Fruit fly (Drosophila melanogaster) whole organism, prepupa: ENCODE data around the gene Cyp4d8.

Experiments used
- Blimp-1 ChIP-seq: fragments of 200-800 bp; sonication (Bioruptor generic); optimal IDR thresholded peaks from 3 replicates; lab custom pipeline; 2017; ENCODE audit warnings: missing biosample characterization, missing genetic modification characterization, mild to moderate bottlenecking, moderate library complexity, missing genetic modification reagents
- CG10669 ChIP-seq: fragments of 200-800 bp; sonication (Bioruptor generic); optimal IDR thresholded peaks from 3 replicates; lab custom pipeline; 2018; ENCODE audit warnings: missing biosample characterization, mild to moderate bottlenecking, missing genetic modification characterization, moderate library complexity
- CG11902 ChIP-seq: fragments of 200-800 bp; sonication (Bioruptor generic); optimal IDR thresholded peaks from 3 replicates; lab custom pipeline; 2016; ENCODE audit warnings: missing biosample characterization, missing genetic modification characterization
- CG15336 ChIP-seq: fragments of 200-800 bp; sonication (Bioruptor generic); IDR thresholded peaks from 2 replicates; pipeline ENCODE4 v1.3.6; 2022; ENCODE audit warnings: missing biosample characterization, missing genetic modification characterization
- CG3032 ChIP-seq: fragments of 200-800 bp; optimal IDR thresholded peaks from 2 replicates; lab custom pipeline; 2019; ENCODE audit warnings: missing biosample characterization, mild to moderate bottlenecking, missing genetic modification characterization, moderate library complexity
- CG31627 ChIP-seq: fragments of 200-800 bp; sonication (Bioruptor generic); optimal IDR thresholded peaks from 3 replicates; lab custom pipeline; 2016; ENCODE audit warnings: missing biosample characterization, missing genetic modification characterization
- CG32006 ChIP-seq: fragments of 200-800 bp; sonication (Bioruptor generic); optimal IDR thresholded peaks from 3 replicates; lab custom pipeline; 2017; ENCODE audit warnings: missing biosample characterization, mild to moderate bottlenecking, missing genetic modification characterization
- CG34406 ChIP-seq: fragments of 200-800 bp; sonication (Bioruptor generic); optimal IDR thresholded peaks from 3 replicates; lab custom pipeline; 2016; ENCODE audit warnings: missing biosample characterization, missing genetic modification characterization
- CG3919 ChIP-seq: fragments of 200-800 bp; sonication (Bioruptor generic); optimal IDR thresholded peaks from 3 replicates; lab custom pipeline; 2016; ENCODE audit warnings: missing biosample characterization, missing genetic modification characterization
- CG6276 ChIP-seq: fragments of 200-800 bp; sonication (Bioruptor generic); optimal IDR thresholded peaks from 2 replicates; lab custom pipeline; 2017; ENCODE audit warnings: missing biosample characterization, mild to moderate bottlenecking, missing genetic modification characterization
- CG6808 ChIP-seq: fragments of 200-800 bp; sonication (Bioruptor generic); optimal IDR thresholded peaks from 3 replicates; lab custom pipeline; 2017; ENCODE audit warnings: missing biosample characterization, missing genetic modification characterization, mild to moderate bottlenecking, moderate library complexity, missing genetic modification reagents
- CG6854 ChIP-seq: fragments of 200-800 bp; sonication (Bioruptor generic); optimal IDR thresholded peaks from 2 replicates; lab custom pipeline; 2017; ENCODE audit warnings: missing biosample characterization, mild to moderate bottlenecking, missing genetic modification characterization
- CG8119 ChIP-seq: fragments of 200-800 bp; sonication (Bioruptor generic); IDR thresholded peaks from 3 replicates; pipeline ENCODE4 v1.3.6; 2022; ENCODE audit warnings: missing biosample characterization, missing genetic modification characterization
- CG8319 ChIP-seq: fragments of 200-800 bp; sonication (Bioruptor generic); optimal IDR thresholded peaks from 3 replicates; lab custom pipeline; 2016; ENCODE audit warnings: missing biosample characterization, missing genetic modification characterization
- CG9139 ChIP-seq: fragments of 200-800 bp; sonication (Bioruptor generic); optimal IDR thresholded peaks from 3 replicates; lab custom pipeline; 2017; ENCODE audit warnings: missing biosample characterization, mild to moderate bottlenecking, missing genetic modification characterization
- Eip75B ChIP-seq: fragments of 200-800 bp; sonication (Bioruptor generic); optimal IDR thresholded peaks from 3 replicates; lab custom pipeline; 2016; ENCODE audit warnings: missing biosample characterization, missing genetic modification characterization
- Hr4 ChIP-seq: fragments of 200-800 bp; sonication (Bioruptor generic); optimal IDR thresholded peaks from 3 replicates; lab custom pipeline; 2016; ENCODE audit warnings: missing biosample characterization, missing genetic modification characterization
- Met ChIP-seq: fragments of 200-800 bp; sonication (Bioruptor generic); optimal IDR thresholded peaks from 3 replicates; lab custom pipeline; 2016; ENCODE audit warnings: missing biosample characterization, missing genetic modification characterization
- OdsH ChIP-seq: fragments of 200-800 bp; sonication (Bioruptor generic); optimal IDR thresholded peaks from 3 replicates; lab custom pipeline; 2016; ENCODE audit warnings: missing biosample characterization, missing genetic modification characterization
- Sox102F ChIP-seq: fragments of 200-800 bp; sonication (Bioruptor generic); optimal IDR thresholded peaks from 2 replicates; lab custom pipeline; 2016; ENCODE audit warnings: missing biosample characterization, mild to moderate bottlenecking, missing genetic modification characterization
- Sox14 ChIP-seq: fragments of 200-800 bp; sonication (Bioruptor generic); optimal IDR thresholded peaks from 3 replicates; lab custom pipeline; 2016; ENCODE audit warnings: missing biosample characterization, missing genetic modification characterization
- Sox15 ChIP-seq: fragments of 200-800 bp; sonication (Bioruptor generic); optimal IDR thresholded peaks from 3 replicates; lab custom pipeline; 2016; ENCODE audit warnings: missing biosample characterization, missing genetic modification characterization
- achi ChIP-seq: fragments of 200-800 bp; sonication (Bioruptor generic); optimal IDR thresholded peaks from 3 replicates; lab custom pipeline; 2016; ENCODE audit warnings: missing biosample characterization, missing genetic modification characterization
- acj6 ChIP-seq: fragments of 200-800 bp; sonication (Bioruptor generic); optimal IDR thresholded peaks from 3 replicates; lab custom pipeline; 2016; ENCODE audit warnings: missing biosample characterization, missing genetic modification characterization
- cyc ChIP-seq: fragments of 200-800 bp; sonication (Bioruptor generic); optimal IDR thresholded peaks from 3 replicates; lab custom pipeline; 2016; ENCODE audit warnings: missing biosample characterization, missing genetic modification characterization
- dsx ChIP-seq: fragments of 200-800 bp; optimal IDR thresholded peaks from 3 replicates; lab custom pipeline; 2019; ENCODE audit warnings: missing biosample characterization, mild to moderate bottlenecking, missing genetic modification characterization, moderate library complexity; ENCODE audit not compliant: poor library complexity, severe bottlenecking
- eg ChIP-seq: fragments of 200-800 bp; sonication (Bioruptor generic); IDR thresholded peaks from 3 replicates; pipeline ENCODE4 v1.3.6; 2022; ENCODE audit warnings: missing biosample characterization, missing genetic modification characterization
- fd59A ChIP-seq: fragments of 200-800 bp; sonication (Bioruptor generic); optimal IDR thresholded peaks from 2 replicates; lab custom pipeline; 2017; ENCODE audit warnings: missing biosample characterization, mild to moderate bottlenecking, missing genetic modification characterization, missing genetic modification reagents
- fd85E ChIP-seq: fragments of 200-800 bp; sonication (Bioruptor generic); optimal IDR thresholded peaks from 3 replicates; lab custom pipeline; 2016; ENCODE audit warnings: missing biosample characterization, missing genetic modification characterization
- net ChIP-seq: fragments of 200-800 bp; sonication (Bioruptor generic); optimal IDR thresholded peaks from 3 replicates; lab custom pipeline; 2016; ENCODE audit warnings: missing biosample characterization, missing genetic modification characterization
- spab ChIP-seq: fragments of 200-800 bp; sonication (Bioruptor generic); optimal IDR thresholded peaks from 2 replicates; lab custom pipeline; 2017; ENCODE audit warnings: missing biosample characterization, mild to moderate bottlenecking, missing genetic modification characterization, missing genetic modification reagents
- svp ChIP-seq: fragments of 200-800 bp; sonication (Bioruptor generic); peaks from one replicate; lab custom pipeline; 2016; ENCODE audit warnings: missing biosample characterization, missing genetic modification characterization
- vri ChIP-seq: fragments of 200-800 bp; sonication (Bioruptor generic); optimal IDR thresholded peaks from 3 replicates; lab custom pipeline; 2016; ENCODE audit warnings: missing biosample characterization, mild to moderate bottlenecking, missing genetic modification characterization

Gene Cyp4d8

DNA sequence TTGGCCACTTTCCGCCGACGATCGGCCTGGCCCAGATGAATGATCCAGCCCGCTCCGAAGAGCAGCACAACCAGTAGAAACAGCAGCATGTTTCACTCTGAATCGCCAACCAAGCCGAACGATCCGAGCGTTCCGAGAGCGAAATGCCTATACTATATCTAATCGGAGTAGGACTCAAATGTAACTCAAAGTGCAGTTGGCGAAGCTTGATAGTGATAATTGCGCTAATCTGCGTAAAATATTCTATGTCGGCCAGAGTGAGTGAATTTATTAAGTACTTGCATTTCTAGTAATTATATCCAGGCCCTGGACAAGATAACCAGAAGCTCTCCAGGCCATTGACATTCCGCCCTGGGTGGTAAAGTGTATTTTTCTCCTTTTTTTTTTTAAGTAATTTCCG is at the start of gene Cyp4d8:
Gene Cyp4d8, minus strand, starts transcription at position 101 of the 400 bp plus-strand sequence.
- TF ChIP-seq CG8319 (GFP tag; lab: Kevin White, UChicago) (no peak), Eip75B (GFP tag; lab: Kevin White, UChicago) (no peak), net (no peak), svp (GFP tag; lab: Kevin White, UChicago) (no peak), OdsH (GFP tag; lab: Kevin White, UChicago) (no peak), Blimp-1 (no peak), cyc (GFP tag; lab: Kevin White, UChicago) (no peak), acj6 (no peak), CG6854 (GFP tag; lab: Kevin White, UChicago) (no peak)

DNA sequence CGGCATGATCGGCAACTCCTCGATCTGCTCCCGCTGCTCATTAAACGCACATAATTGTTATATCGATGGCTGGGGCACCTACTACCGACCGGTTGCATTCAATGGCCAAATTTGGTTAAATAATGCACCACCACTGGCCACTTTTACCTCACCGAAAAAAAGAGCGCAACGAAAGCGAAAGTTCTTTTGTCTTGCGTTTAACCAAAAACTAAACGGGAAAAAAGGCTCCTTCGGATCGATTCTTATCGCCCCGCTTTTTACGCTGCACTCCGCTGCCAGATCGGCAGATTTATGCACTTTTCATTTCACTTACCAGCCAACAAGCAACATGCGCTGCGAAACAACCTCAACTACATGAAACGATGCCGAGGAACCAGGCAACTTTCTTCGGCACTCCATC is 49.6 kb upstream of the Cyp4d8 start:
- no peak for TF ChIP-seq cyc (GFP tag; lab: Kevin White, UChicago)
- peak; percentile 30 for TF ChIP-seq Sox102F
- TF ChIP-seq Blimp-1 = peak; percentile 93

DNA sequence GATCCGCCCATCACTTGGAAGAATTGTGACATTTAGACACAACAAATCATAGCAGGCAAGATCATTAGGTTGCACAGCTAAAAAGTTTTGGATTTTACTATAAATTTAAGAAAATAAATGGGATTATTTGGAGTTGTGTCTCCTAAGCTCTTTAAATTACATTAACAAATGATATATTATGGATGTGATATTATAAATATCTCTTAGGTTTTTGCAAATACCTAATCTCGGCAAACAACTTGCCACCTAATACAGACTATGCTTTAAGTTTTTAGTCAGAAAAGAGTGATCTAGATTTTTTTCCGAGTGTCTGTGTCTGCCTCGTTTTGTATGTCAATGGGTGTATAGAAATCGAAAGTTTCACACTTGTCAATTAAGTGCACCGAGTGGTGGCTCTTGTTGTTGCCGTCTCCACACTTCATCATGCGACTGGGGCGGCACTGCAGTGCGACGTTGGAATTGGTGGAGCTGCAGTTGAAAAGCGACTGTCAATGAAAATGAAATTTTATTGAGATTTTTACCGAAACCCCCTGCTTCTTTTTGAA is 48.7 kb upstream of the Cyp4d8 start:
- TF ChIP-seq CG32006 (GFP tag; lab: Kevin White, UChicago) (peak; percentile 61), CG6276 (GFP tag; lab: Kevin White, UChicago) (peak; percentile 14), CG15336 (GFP tag; lab: Robert Waterston, UW) (0 out of 2 replicates have a peak, but pooled peaks have one; percentile 25), Hr4 (peak; percentile 59), acj6 (no peak), achi (GFP tag; lab: Kevin White, UChicago) (no peak), CG6854 (GFP tag; lab: Kevin White, UChicago) (no peak)

dm6 chr3L:7542357-7542756 is 46.4 kb upstream of the Cyp4d8 start, which contains the start of gene CG32376:
CG32376 (minus strand) TSS chr3L:7542457.
- TF ChIP-seq fd59A (GFP tag; lab: Kevin White, UChicago) (no peak), CG15336 (GFP tag; lab: Robert Waterston, UW) (no peak), Sox15 (GFP tag; lab: Kevin White, UChicago) (no peak), CG34406 (GFP tag; lab: Kevin White, UChicago) (no peak), fd85E (GFP tag; lab: Kevin White, UChicago) (no peak), CG8119 (GFP tag; lab: Robert Waterston, UW) (no peak), vri (GFP tag; lab: Kevin White, UChicago) (no peak), CG3919 (GFP tag; lab: Kevin White, UChicago) (no peak), CG31627 (GFP tag; lab: Kevin White, UChicago) (no peak), Sox14 (GFP tag; lab: Kevin White, UChicago) (no peak), Eip75B (GFP tag; lab: Kevin White, UChicago) (no peak), acj6 (no peak), Hr4 (no peak), CG6808 (GFP tag; lab: Kevin White, UChicago) (no peak), eg (no peak), OdsH (GFP tag; lab: Kevin White, UChicago) (no peak)

DNA sequence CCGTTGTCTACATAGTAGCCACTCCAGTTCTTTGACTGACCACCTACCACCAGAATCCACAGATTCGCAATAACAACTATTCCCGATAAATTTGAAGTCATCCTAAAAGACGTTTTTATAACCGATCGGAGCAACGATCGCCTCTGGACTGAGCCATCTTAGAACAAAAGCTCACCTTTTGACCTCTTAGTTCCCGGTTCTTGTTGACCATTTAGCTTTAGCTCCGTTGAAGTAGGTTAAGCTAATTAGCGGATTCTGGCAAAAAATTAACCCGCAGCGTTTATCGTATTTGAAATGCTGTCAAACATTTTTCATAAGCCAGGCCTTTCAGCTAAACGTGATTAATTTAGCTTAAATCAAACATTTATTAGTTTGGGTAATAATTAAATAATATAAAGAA is 45.1 kb upstream of the Cyp4d8 start, which contains the start of gene CG32374:
Gene CG32374, minus strand, starts transcription at position 101 of the 400 bp plus-strand sequence.
- TF ChIP-seq Sox15 (GFP tag; lab: Kevin White, UChicago) (no peak), Met (GFP tag; lab: Kevin White, UChicago) (no peak), CG6854 (GFP tag; lab: Kevin White, UChicago) (no peak), CG10669 (GFP tag; lab: Kevin White, UChicago) (no peak), CG3032 (tag; lab: Kevin White, UChicago) (no peak), CG9139 (GFP tag; lab: Kevin White, UChicago) (no peak), dsx (GFP tag; lab: Kevin White, UChicago) (no peak), Sox102F (no peak), achi (GFP tag; lab: Kevin White, UChicago) (no peak), CG11902 (GFP tag; lab: Kevin White, UChicago) (no peak), spab (no peak)
